Fruit fly (Drosophila melanogaster) whole organism, embryonic: ENCODE results near the gene CG33947.

Source experiments
- Bdp1 ChIP-seq: fragments of 200-800 bp; sonication (Bioruptor generic); optimal IDR thresholded peaks from 3 replicates; lab custom pipeline; 2016; ENCODE audit warnings: missing biosample characterization, missing genetic modification characterization
- BtbVII ChIP-seq: fragments of 200-800 bp; sonication (Bioruptor generic); optimal IDR thresholded peaks from 3 replicates; lab custom pipeline; 2017; ENCODE audit warnings: missing biosample characterization, mild to moderate bottlenecking, missing genetic modification characterization
- CG1024 ChIP-seq: fragments of 200-800 bp; sonication (Bioruptor generic); IDR thresholded peaks from 2 replicates; pipeline ENCODE4 v1.3.6; 2022; ENCODE audit warnings: missing biosample characterization, missing genetic modification characterization
- CG10462 ChIP-seq: fragments of 200-800 bp; sonication (Bioruptor generic); optimal IDR thresholded peaks from 2 replicates; lab custom pipeline; 2016; ENCODE audit warnings: missing biosample characterization, missing genetic modification characterization
- CG10959 ChIP-seq: fragments of 200-800 bp; sonication (Bioruptor generic); IDR thresholded peaks from 2 replicates; pipeline ENCODE4 v1.3.6; 2022; ENCODE audit warnings: missing biosample characterization, missing genetic modification characterization
- CG12219 ChIP-seq: fragments of 200-800 bp; sonication (Bioruptor generic); optimal IDR thresholded peaks from 3 replicates; lab custom pipeline; 2018; ENCODE audit warnings: missing biosample characterization, mild to moderate bottlenecking, missing genetic modification characterization
- CG1233 ChIP-seq: fragments of 200-800 bp; sonication (Bioruptor generic); optimal IDR thresholded peaks from 4 replicates; lab custom pipeline; 2018; ENCODE audit warnings: missing biosample characterization, mild to moderate bottlenecking, missing genetic modification characterization
- CG13894 ChIP-seq: fragments of 200-800 bp; sonication (Bioruptor generic); optimal IDR thresholded peaks from 3 replicates; lab custom pipeline; 2018; ENCODE audit warnings: missing biosample characterization, mild to moderate bottlenecking, missing genetic modification characterization, moderate library complexity
- CG15011 ChIP-seq: fragments of 200-800 bp; sonication (Bioruptor generic); optimal IDR thresholded peaks from 3 replicates; lab custom pipeline; 2018; ENCODE audit warnings: missing biosample characterization, mild to moderate bottlenecking, missing genetic modification characterization
- CG4707 ChIP-seq: fragments of 200-800 bp; sonication (Bioruptor generic); optimal IDR thresholded peaks from 2 replicates; lab custom pipeline; 2018; ENCODE audit warnings: missing biosample characterization, mild to moderate bottlenecking, missing genetic modification characterization, moderate library complexity
- CG8281 ChIP-seq: fragments of 200-800 bp; sonication (Bioruptor generic); optimal IDR thresholded peaks from 2 replicates; lab custom pipeline; 2018; ENCODE audit warnings: missing biosample characterization, mild to moderate bottlenecking, missing genetic modification characterization, moderate library complexity
- CG9797 ChIP-seq: fragments of 200-800 bp; sonication (Bioruptor generic); optimal IDR thresholded peaks from 3 replicates; lab custom pipeline; 2018; ENCODE audit warnings: missing biosample characterization, mild to moderate bottlenecking, missing genetic modification characterization
- CG9817 ChIP-seq: fragments of 200-800 bp; sonication (Bioruptor generic); optimal IDR thresholded peaks from 2 replicates; lab custom pipeline; 2018; ENCODE audit warnings: missing biosample characterization, mild to moderate bottlenecking, missing genetic modification characterization, moderate library complexity
- CG9932 ChIP-seq: fragments of 200-800 bp; sonication (Bioruptor generic); IDR thresholded peaks from 2 replicates; pipeline ENCODE4 v1.3.6; 2022; ENCODE audit warnings: missing biosample characterization, missing genetic modification characterization
- D19A ChIP-seq: fragments of 200-800 bp; optimal IDR thresholded peaks from 3 replicates; lab custom pipeline; 2019; ENCODE audit warnings: missing biosample characterization, mild to moderate bottlenecking, missing genetic modification characterization, moderate library complexity
- D19B ChIP-seq: fragments of 200-800 bp; sonication (Bioruptor generic); optimal IDR thresholded peaks from 2 replicates; lab custom pipeline; 2017; ENCODE audit warnings: missing biosample characterization, mild to moderate bottlenecking, missing genetic modification characterization
- Dad ChIP-seq: fragments of 200-800 bp; sonication (Bioruptor generic); optimal IDR thresholded peaks from 3 replicates; lab custom pipeline; 2016; ENCODE audit warnings: missing biosample characterization, missing genetic modification characterization
- Dp ChIP-seq: fragments of 200-800 bp; sonication (Bioruptor generic); optimal IDR thresholded peaks from 2 replicates; lab custom pipeline; 2018; ENCODE audit warnings: missing biosample characterization, mild to moderate bottlenecking, missing genetic modification characterization, moderate library complexity
- Fer1 ChIP-seq: fragments of 200-800 bp; sonication (Bioruptor generic); optimal IDR thresholded peaks from 2 replicates; lab custom pipeline; 2017; ENCODE audit warnings: missing biosample characterization, mild to moderate bottlenecking, missing genetic modification characterization
- HLH54F ChIP-seq: fragments of 200-800 bp; sonication (Bioruptor generic); optimal IDR thresholded peaks from 3 replicates; lab custom pipeline; 2016; ENCODE audit warnings: missing biosample characterization, missing genetic modification characterization
- HLHmδ ChIP-seq: fragments of 200-800 bp; sonication (Bioruptor generic); optimal IDR thresholded peaks from 2 replicates; lab custom pipeline; 2018; ENCODE audit warnings: missing biosample characterization, mild to moderate bottlenecking, missing genetic modification characterization, moderate library complexity
- HmgD ChIP-seq: fragments of 200-800 bp; sonication (Bioruptor generic); optimal IDR thresholded peaks from 3 replicates; lab custom pipeline; 2016; ENCODE audit warnings: missing biosample characterization, missing genetic modification characterization
- Hr3 ChIP-seq: fragments of 200-800 bp; sonication (Bioruptor generic); optimal IDR thresholded peaks from 3 replicates; lab custom pipeline; 2016; ENCODE audit warnings: missing biosample characterization, missing genetic modification characterization
- MTF-1 ChIP-seq: fragments of 200-800 bp; sonication (Bioruptor generic); optimal IDR thresholded peaks from 2 replicates; lab custom pipeline; 2018; ENCODE audit warnings: missing biosample characterization, mild to moderate bottlenecking, missing genetic modification characterization, borderline replicate concordance
- Med ChIP-seq: fragments of 200-800 bp; sonication (Bioruptor generic); peaks from one replicate; lab custom pipeline; 2016; ENCODE audit warnings: missing biosample characterization, missing genetic modification characterization, mild to moderate bottlenecking, inconsistent platforms, moderate library complexity
- Pdp1 ChIP-seq, 2 experiments: fragments of 200-800 bp; sonication (Bioruptor generic); optimal IDR thresholded peaks; 3 replicates each; lab custom pipeline; 2016; ENCODE audit warnings: missing biosample characterization in 2 of 2, missing genetic modification characterization in 2 of 2, mild to moderate bottlenecking in 1 of 2, moderate library complexity in 1 of 2
- Ptx1 ChIP-seq: fragments of 200-800 bp; sonication (Bioruptor generic); IDR thresholded peaks from 2 replicates; pipeline ENCODE4 v1.3.6; 2022; ENCODE audit warnings: missing biosample characterization, missing genetic modification characterization
- abd-A ChIP-seq: fragments of 200-800 bp; sonication (Bioruptor generic); optimal IDR thresholded peaks from 3 replicates; lab custom pipeline; 2019; ENCODE audit warnings: missing biosample characterization, mild to moderate bottlenecking, missing genetic modification characterization, moderate library complexity
- al ChIP-seq: fragments of 200-800 bp; sonication (Bioruptor generic); IDR thresholded peaks from 2 replicates; pipeline ENCODE4 v1.3.6; 2022; ENCODE audit warnings: missing biosample characterization, missing genetic modification characterization
- az2 ChIP-seq: fragments of 200-800 bp; sonication (Bioruptor generic); optimal IDR thresholded peaks from 3 replicates; lab custom pipeline; 2016; ENCODE audit warnings: missing biosample characterization, missing genetic modification characterization
- chif ChIP-seq, 2 experiments: fragments of 200-800 bp; sonication (Bioruptor generic); optimal IDR thresholded peaks; 3 replicates each; lab custom pipeline; 2016; ENCODE audit warnings: missing biosample characterization in 2 of 2, missing genetic modification characterization in 2 of 2
- chinmo ChIP-seq: fragments of 200-800 bp; sonication (Bioruptor generic); IDR thresholded peaks from 4 replicates; pipeline ENCODE4 v1.3.6; 2022; ENCODE audit warnings: missing biosample characterization, missing genetic modification characterization; ENCODE audit not compliant: partially characterized antibody
- dimm ChIP-seq: fragments of 200-800 bp; sonication (Bioruptor generic); IDR thresholded peaks from 2 replicates; pipeline ENCODE4 v1.3.6; 2022; ENCODE audit warnings: missing biosample characterization, missing genetic modification characterization
- ems ChIP-seq: fragments of 200-800 bp; sonication (Bioruptor generic); optimal IDR thresholded peaks from 3 replicates; lab custom pipeline; 2016; ENCODE audit warnings: missing biosample characterization, missing genetic modification characterization
- fd96Cb ChIP-seq: fragments of 200-800 bp; sonication (Bioruptor generic); optimal IDR thresholded peaks from 2 replicates; lab custom pipeline; 2018; ENCODE audit warnings: missing biosample characterization, mild to moderate bottlenecking, missing genetic modification characterization, moderate library complexity
- gcm ChIP-seq: fragments of 200-800 bp; sonication (Bioruptor generic); optimal IDR thresholded peaks from 2 replicates; lab custom pipeline; 2019; ENCODE audit warnings: missing biosample characterization, mild to moderate bottlenecking, missing genetic modification characterization, moderate library complexity
- gem ChIP-seq: fragments of 200-800 bp; sonication (Bioruptor generic); optimal IDR thresholded peaks from 2 replicates; lab custom pipeline; 2019; ENCODE audit warnings: missing biosample characterization, mild to moderate bottlenecking, missing genetic modification characterization, moderate library complexity
- grau ChIP-seq: fragments of 200-800 bp; optimal IDR thresholded peaks from 3 replicates; lab custom pipeline; 2019; ENCODE audit warnings: missing biosample characterization, mild to moderate bottlenecking, missing genetic modification characterization, moderate library complexity
- hth ChIP-seq: fragments of >200 bp; optimal IDR thresholded peaks from 2 replicates; lab custom pipeline; 2017; ENCODE audit warnings: inconsistent platforms
- luna ChIP-seq: fragments of 200-800 bp; sonication (Bioruptor generic); optimal IDR thresholded peaks from 2 replicates; lab custom pipeline; 2016; ENCODE audit warnings: missing biosample characterization, missing genetic modification characterization
- mirr ChIP-seq: fragments of 200-800 bp; sonication (Bioruptor generic); optimal IDR thresholded peaks from 3 replicates; lab custom pipeline; 2018; ENCODE audit warnings: missing biosample characterization, mild to moderate bottlenecking, missing genetic modification characterization
- nerfin-2 ChIP-seq: fragments of 200-800 bp; sonication (Bioruptor generic); IDR thresholded peaks from 2 replicates; pipeline ENCODE4 v1.3.6; 2022; ENCODE audit warnings: missing biosample characterization, missing genetic modification characterization; ENCODE audit not compliant: partially characterized antibody
- oc ChIP-seq: fragments of 200-800 bp; sonication (Bioruptor generic); optimal IDR thresholded peaks from 2 replicates; lab custom pipeline; 2018; ENCODE audit warnings: missing biosample characterization, mild to moderate bottlenecking, missing genetic modification characterization, moderate library complexity
- otp ChIP-seq: fragments of 200-800 bp; sonication (Bioruptor generic); IDR thresholded peaks from 3 replicates; pipeline ENCODE4, ENCODE4 v1.3.6; 2022; ENCODE audit warnings: missing biosample characterization, missing genetic modification characterization
- pb ChIP-seq: fragments of 200-800 bp; sonication (Bioruptor generic); optimal IDR thresholded peaks from 3 replicates; lab custom pipeline; 2016; ENCODE audit warnings: missing biosample characterization, missing genetic modification characterization
- rib ChIP-seq: fragments of 200-800 bp; sonication (Bioruptor generic); IDR thresholded peaks from 2 replicates; pipeline ENCODE4 v1.3.6; 2022; ENCODE audit warnings: missing biosample characterization, missing genetic modification characterization
- salm ChIP-seq: fragments of 200-800 bp; sonication (Bioruptor generic); optimal IDR thresholded peaks from 2 replicates; lab custom pipeline; 2018; ENCODE audit warnings: missing biosample characterization, mild to moderate bottlenecking, missing genetic modification characterization
- shn ChIP-seq: fragments of 200-800 bp; sonication (Bioruptor generic); optimal IDR thresholded peaks from 3 replicates; lab custom pipeline; 2016; ENCODE audit warnings: missing biosample characterization, missing genetic modification characterization
- tap ChIP-seq: fragments of 200-800 bp; optimal IDR thresholded peaks from 3 replicates; lab custom pipeline; 2019; ENCODE audit warnings: missing biosample characterization, mild to moderate bottlenecking, missing genetic modification characterization, moderate library complexity
- trem ChIP-seq: fragments of 200-800 bp; optimal IDR thresholded peaks from 3 replicates; lab custom pipeline; 2019; ENCODE audit warnings: missing biosample characterization, mild to moderate bottlenecking, missing genetic modification characterization, moderate library complexity
- vvl ChIP-seq: fragments of 200-800 bp; sonication (Bioruptor generic); IDR thresholded peaks from 2 replicates; pipeline ENCODE4 v1.3.6; 2022; ENCODE audit warnings: missing biosample characterization, missing genetic modification characterization

CG33947 gene

DNA sequence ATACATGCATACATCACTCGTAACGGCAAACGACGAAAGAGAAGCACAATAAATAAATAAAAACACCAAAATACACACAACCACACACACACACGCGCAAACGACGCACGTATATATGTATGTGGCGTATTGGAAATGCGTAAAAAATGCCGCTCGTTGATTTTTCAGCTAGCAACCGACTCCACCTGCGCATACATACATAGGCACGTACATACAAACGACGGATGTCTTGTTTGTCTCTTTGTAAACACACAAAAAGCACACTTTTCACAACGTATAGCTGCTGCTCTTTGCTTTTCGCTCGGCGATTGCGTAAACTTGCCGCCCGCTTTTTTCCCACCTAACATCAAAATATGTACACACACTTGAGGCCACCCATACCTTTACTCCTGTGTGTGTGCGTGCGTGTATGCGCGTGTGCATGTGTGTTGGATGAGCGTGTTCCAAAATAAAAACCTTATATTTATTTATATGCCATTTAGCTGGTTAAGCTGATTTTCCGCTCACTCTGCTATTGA lies 23.7 kb downstream of the CG33947 start (continued):
- TF ChIP-seq CG9932 (GFP tag; lab: Robert Waterston, UW) (0 out of 2 replicates have a peak, but pooled peaks have one; percentile 6), tap (tag; lab: Kevin White, UChicago) (no peak), D19A (tag; lab: Kevin White, UChicago) (no peak), CG9817 (tag; lab: Kevin White, UChicago) (no peak), HmgD (GFP tag; lab: Kevin White, UChicago) (no peak), nerfin-2 (GFP tag; lab: Robert Waterston, UW) (no peak), dimm (GFP tag; lab: Robert Waterston, UW) (no peak), chinmo (peak; percentile 33; the same call in 1 of the 4 replicates), luna (GFP tag; lab: Kevin White, UChicago) (no peak), CG10959 (GFP tag; lab: Robert Waterston, UW) (no peak), CG13894 (tag; lab: Kevin White, UChicago) (peak; percentile 84), gem (tag; lab: Kevin White, UChicago) (no peak), Bdp1 (GFP tag; lab: Kevin White, UChicago) (no peak), grau (no peak), shn (no peak), chif (GFP tag; optimal IDR thresholded peaks at IDR 0.05; lab: Kevin White, UChicago) (no peak), trem (tag; lab: Kevin White, UChicago) (no peak), salm (tag; lab: Kevin White, UChicago) (no peak), otp (no peak), ems (GFP tag; lab: Kevin White, UChicago) (no peak), hth (no peak), CG4707 (peak; percentile 3), CG8281 (tag; lab: Kevin White, UChicago) (peak; percentile 1), Dad (GFP tag; lab: Kevin White, UChicago) (no peak), D19B (GFP tag; lab: Kevin White, UChicago) (no peak), MTF-1 (GFP tag; lab: Kevin White, UChicago) (peak; percentile 46), HLHmδ (GFP tag; lab: Kevin White, UChicago) (no peak), oc (tag; lab: Kevin White, UChicago) (peak; percentile 9), CG15011 (GFP tag; lab: Kevin White, UChicago) (peak; percentile 48), HLH54F (GFP tag; lab: Kevin White, UChicago) (no peak), CG9797 (GFP tag; lab: Kevin White, UChicago) (no peak), BtbVII (GFP tag; lab: Kevin White, UChicago) (peak; percentile 63), Dp (no peak), CG1024 (no peak; the same call in 1 of the 2 replicates), Fer1 (GFP tag; lab: Kevin White, UChicago) (peak; percentile 80), gcm (GFP tag; lab: Kevin White, UChicago) (peak; percentile 45), rib (peak; percentile 63), Hr3 (no peak), mirr (GFP tag; lab: Kevin White, UChicago) (peak; percentile 91), al (GFP tag; lab: Robert Waterston, UW) (no peak), vvl (GFP tag; lab: Robert Waterston, UW) (no peak), pb (GFP tag; lab: Kevin White, UChicago) (no peak), az2 (GFP tag; lab: Kevin White, UChicago) (no peak), Ptx1 (GFP tag; lab: Robert Waterston, UW) (no peak), CG1233 (GFP tag; lab: Kevin White, UChicago) (peak; percentile 57), CG12219 (peak; percentile 13), fd96Cb (tag; lab: Kevin White, UChicago) (no peak), CG10462 (GFP tag; lab: Kevin White, UChicago) (no peak), Pdp1 (GFP tag; optimal IDR thresholded peaks at IDR 0.05; lab: Kevin White, UChicago) (peak in 1 of 2 experiments; percentile 100), abd-A (tag; lab: Kevin White, UChicago) (peak; percentile 96), Med (GFP tag; lab: Kevin White, UChicago) (peak; percentile 64)
